Worm (Caenorhabditis elegans): ENCODE measurements around the gene Y50D4B.1.

- TF ChIP-seq egl-27 (tag; optimal IDR thresholded peaks at IDR 0.05) (no peak), unc-86 (tag; optimal IDR thresholded peaks at IDR 0.05) (no peak), blmp-1 (tag; optimal IDR thresholded peaks at IDR 0.05) (no peak), lin-14 (GFP tag; optimal IDR thresholded peaks at IDR 0.05) (no peak), lin-39 (tag; optimal IDR thresholded peaks at IDR 0.05) (no peak), aha-1 (tag; optimal IDR thresholded peaks at IDR 0.05) (no peak)
These were observed 48.3 kb upstream of the Y50D4B.1 start, which contains the start of gene str-67 for ce11 chrV:1064491-1064890.

All from whole organism, L1 larva.